Fruit fly (Drosophila melanogaster) whole organism, wandering third instar larva: Measurements from ENCODE around the gene CG7215.

Experiments
- Abd-B ChIP-seq: fragments of >200 bp; optimal IDR thresholded peaks from 2 replicates; lab custom pipeline; 2017; ENCODE audit warnings: missing biosample characterization, missing genetic modification characterization
- CG9705 ChIP-seq: fragments of 200-800 bp; sonication (Bioruptor generic); optimal IDR thresholded peaks from 2 replicates; lab custom pipeline; 2018; ENCODE audit warnings: missing biosample characterization, mild to moderate bottlenecking, missing genetic modification characterization
- CrebA ChIP-seq: fragments of 200-800 bp; sonication (Bioruptor generic); optimal IDR thresholded peaks from 2 replicates; lab custom pipeline; 2016; ENCODE audit warnings: missing biosample characterization, mild to moderate bottlenecking, missing genetic modification characterization, borderline replicate concordance
- Dif ChIP-seq: fragments of 200-275, 200-300 bp; sonication (Bioruptor generic); optimal IDR thresholded peaks from 2 replicates; lab custom pipeline; 2018; ENCODE audit warnings: missing biosample characterization, missing genetic modification characterization; ENCODE audit not compliant: partially characterized antibody
- GATAd ChIP-seq: sonication (Bioruptor generic); optimal IDR thresholded peaks from 2 replicates; lab custom pipeline; 2016; ENCODE audit warnings: missing biosample characterization, missing genetic modification characterization
- Hnf4 ChIP-seq: fragments of 200-800 bp; sonication (Bioruptor generic); optimal IDR thresholded peaks from 2 replicates; lab custom pipeline; 2016; ENCODE audit warnings: missing biosample characterization, mild to moderate bottlenecking, missing genetic modification characterization
- Hr78 ChIP-seq: fragments of >200 bp; optimal IDR thresholded peaks from 2 replicates; lab custom pipeline; 2017; ENCODE audit warnings: missing biosample characterization, missing genetic modification characterization
- Hr83 ChIP-seq: fragments of 200-300 bp; sonication (Bioruptor generic); optimal IDR thresholded peaks from 2 replicates; lab custom pipeline; 2016; ENCODE audit warnings: missing biosample characterization, mild to moderate bottlenecking, missing genetic modification characterization, moderate library complexity; ENCODE audit not compliant: poor library complexity, severe bottlenecking
- Mio ChIP-seq: sonication (Bioruptor generic); optimal IDR thresholded peaks from 2 replicates; lab custom pipeline; 2016; ENCODE audit warnings: missing biosample characterization, missing genetic modification characterization
- Myc ChIP-seq: fragments of >200 bp; optimal IDR thresholded peaks from 2 replicates; lab custom pipeline; 2017
- OdsH ChIP-seq: fragments of 200-800 bp; sonication (Bioruptor generic); optimal IDR thresholded peaks from 2 replicates; lab custom pipeline; 2016; ENCODE audit warnings: missing biosample characterization, mild to moderate bottlenecking, missing genetic modification characterization
- Rel ChIP-seq, 2 experiments: fragments of 200-800 bp; sonication (Bioruptor generic) in 1 of 2; optimal IDR thresholded peaks; 2 replicates in 1 of 2; 3 replicates in 1 of 2; lab custom pipeline; 2016 to 2019; ENCODE audit warnings: mild to moderate bottlenecking in 2 of 2, missing biosample characterization in 2 of 2, missing genetic modification characterization in 2 of 2, moderate library complexity in 1 of 2
- Sp1 ChIP-seq: fragments of 200-800 bp; sonication (Bioruptor generic); optimal IDR thresholded peaks from 3 replicates; lab custom pipeline; 2019; ENCODE audit warnings: missing biosample characterization, mild to moderate bottlenecking, missing genetic modification characterization, moderate library complexity
- Vsx2 ChIP-seq: fragments of 200-300, 225-300 bp; sonication (Bioruptor generic); optimal IDR thresholded peaks from 2 replicates; lab custom pipeline; 2018; ENCODE audit warnings: missing biosample characterization, missing genetic modification characterization; ENCODE audit not compliant: partially characterized antibody
- brk ChIP-seq: fragments of 200-800 bp; sonication (Bioruptor generic); optimal IDR thresholded peaks from 2 replicates; lab custom pipeline; 2016; ENCODE audit warnings: missing biosample characterization, mild to moderate bottlenecking, missing genetic modification characterization
- dl ChIP-seq, 2 experiments: fragments of 175-275, 200-275 bp in 1 of 2; fragments of 200-275 bp in 1 of 2; sonication (Bioruptor generic); optimal IDR thresholded peaks; lab custom pipeline; 2018; ENCODE audit warnings: mild to moderate bottlenecking in 2 of 2, missing biosample characterization in 2 of 2, missing genetic modification characterization in 2 of 2, moderate library complexity in 2 of 2; ENCODE audit not compliant: partially characterized antibody in 2 of 2, insufficient read depth in 1 of 2
- dmrt93B ChIP-seq: fragments of 200-800 bp; sonication (Bioruptor generic); optimal IDR thresholded peaks from 2 replicates; lab custom pipeline; 2018; ENCODE audit warnings: missing biosample characterization, mild to moderate bottlenecking, missing genetic modification characterization
- ey ChIP-seq: fragments of 200-800 bp; sonication (Bioruptor generic); optimal IDR thresholded peaks from 2 replicates; lab custom pipeline; 2016; ENCODE audit warnings: missing biosample characterization, missing genetic modification characterization
- fru ChIP-seq: fragments of 200-800 bp; sonication (Bioruptor generic); optimal IDR thresholded peaks from 3 replicates; lab custom pipeline; 2016; ENCODE audit warnings: missing biosample characterization, mild to moderate bottlenecking, missing genetic modification characterization
- h ChIP-seq: fragments of 200-800 bp; sonication (Bioruptor generic); optimal IDR thresholded peaks from 3 replicates; lab custom pipeline; 2016; ENCODE audit warnings: missing biosample characterization, mild to moderate bottlenecking, missing genetic modification characterization
- lola ChIP-seq: fragments of >200 bp; optimal IDR thresholded peaks from 2 replicates; lab custom pipeline; 2017; ENCODE audit warnings: missing biosample characterization, missing genetic modification characterization
- tai ChIP-seq: sonication (Bioruptor generic); optimal IDR thresholded peaks from 2 replicates; lab custom pipeline; 2016; ENCODE audit warnings: missing biosample characterization, missing genetic modification characterization
- usp ChIP-seq: fragments of >200 bp; optimal IDR thresholded peaks from 2 replicates; lab custom pipeline; 2017; ENCODE audit warnings: missing biosample characterization, missing genetic modification characterization

Gene CG7215

DNA sequence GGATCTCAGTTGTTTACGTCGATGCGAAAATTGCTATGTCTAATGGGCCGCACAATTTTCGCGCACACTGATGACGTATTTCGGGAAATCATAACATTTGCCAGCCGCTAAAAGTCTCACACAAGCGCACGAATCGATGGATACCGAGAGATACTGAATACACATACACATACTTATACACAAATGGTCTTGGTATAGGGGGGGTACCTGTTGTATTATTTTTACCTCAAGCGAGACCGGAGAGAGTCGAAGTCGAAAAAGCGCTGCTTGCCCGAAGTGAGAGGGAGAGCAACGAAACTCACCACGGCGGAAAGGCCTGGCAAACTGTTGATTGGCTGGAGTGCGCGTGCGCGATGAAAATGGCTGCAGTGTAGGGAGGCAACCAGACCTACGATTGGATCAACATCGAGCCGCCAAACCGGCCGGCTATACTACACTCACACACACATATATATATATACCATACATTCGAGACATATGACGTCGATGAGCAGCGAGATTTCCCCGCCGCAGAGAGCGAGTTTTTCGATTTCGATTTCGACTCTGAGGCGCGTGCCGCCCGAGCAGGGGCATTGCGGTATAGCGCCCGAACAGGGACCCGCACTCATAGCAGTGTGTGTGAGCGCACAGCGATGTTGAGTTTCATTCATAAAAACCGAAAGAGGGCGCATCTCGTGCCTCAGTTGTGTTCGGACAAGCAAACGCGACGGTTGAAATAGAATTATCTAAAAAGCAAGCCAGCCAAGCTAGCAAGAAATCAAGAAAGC lies 45.5 kb downstream of the CG7215 start:
- peak; percentile 3 for TF ChIP-seq brk (GFP tag; lab: Kevin White, UChicago)
- TF ChIP-seq Hnf4 (GFP tag; lab: Kevin White, UChicago) = no peak
- peak in 1 of 2 experiments; percentile 6 for TF ChIP-seq dl (GFP tag; optimal IDR thresholded peaks at IDR 0.05; lab: Kevin White, UChicago; ENCODE audit: insufficient read depth in 1 of 2, partially characterized antibody in 2 of 2)
- peak; percentile 50 for TF ChIP-seq Dif (GFP tag; lab: Kevin White, UChicago)
- peak; percentile 42 for TF ChIP-seq Myc (lab: Kevin White, UChicago)
- TF ChIP-seq Rel (GFP tag; optimal IDR thresholded peaks at IDR 0.05; lab: Kevin White, UChicago) = peak; percentile 13
- no peak for TF ChIP-seq Rel (tag; optimal IDR thresholded peaks at IDR 0.05; lab: Kevin White, UChicago)
- peak; percentile 1 for TF ChIP-seq Vsx2 (GFP tag; lab: Kevin White, UChicago)
- TF ChIP-seq h = peak; percentile 82
- no peak for TF ChIP-seq Hr78 (GFP tag; lab: Kevin White, UChicago)
- TF ChIP-seq CrebA (GFP tag; lab: Kevin White, UChicago) = peak; percentile 35
- TF ChIP-seq Abd-B (GFP tag; lab: Kevin White, UChicago) = no peak
- peak; percentile 10 for TF ChIP-seq Hr83
- TF ChIP-seq dmrt93B (GFP tag; lab: Kevin White, UChicago) = no peak

DNA sequence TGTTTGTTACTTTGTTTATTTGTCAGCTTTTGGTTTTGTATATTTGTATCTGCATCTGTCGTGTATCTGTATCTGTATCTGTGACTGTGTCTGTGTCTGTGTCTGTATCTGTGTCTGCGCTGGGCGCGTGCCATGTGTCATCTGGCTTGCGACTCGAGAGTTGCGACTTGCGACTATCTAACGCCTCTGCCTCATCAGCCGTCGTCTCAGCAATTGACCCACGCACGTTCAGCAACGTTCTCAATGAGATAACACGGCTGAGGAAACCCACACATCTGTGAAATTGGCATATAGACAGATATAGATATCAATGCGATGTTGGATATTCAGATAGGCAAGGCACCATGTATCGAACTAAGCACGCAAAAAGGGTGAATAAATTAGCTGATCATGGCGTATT lies 48.4 kb downstream of the CG7215 start:
- TF ChIP-seq ey (GFP tag; lab: Kevin White, UChicago) (no peak), CrebA (GFP tag; lab: Kevin White, UChicago) (no peak), fru (no peak), CG9705 (GFP tag; lab: Kevin White, UChicago) (no peak), Mio (no peak), usp (GFP tag; lab: Kevin White, UChicago) (no peak), OdsH (GFP tag; lab: Kevin White, UChicago) (no peak), Hr78 (GFP tag; lab: Kevin White, UChicago) (no peak)
- TF ChIP-seq, all 38 proteins: peak for 0

DNA sequence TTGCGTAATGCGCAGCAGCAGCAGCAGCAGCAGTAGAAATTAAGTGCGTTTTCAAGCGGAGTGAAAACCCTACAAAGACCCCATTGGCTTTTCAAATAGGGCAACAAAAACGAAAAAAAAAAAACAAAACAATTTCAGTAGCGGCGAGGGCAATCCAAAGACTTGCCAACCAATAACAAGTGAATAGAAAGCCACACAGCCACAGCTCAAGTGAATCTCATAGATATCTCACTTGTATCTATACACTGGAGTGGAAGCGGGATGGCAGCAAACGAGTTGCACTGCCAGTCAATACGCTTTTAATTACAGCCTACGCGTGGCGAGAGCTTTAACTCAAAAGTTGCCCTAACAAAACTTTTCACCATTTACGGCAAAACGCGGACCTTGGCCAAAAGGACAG lies 48.8 kb downstream of the CG7215 start:
- TF ChIP-seq dl (GFP tag; optimal IDR thresholded peaks at IDR 0.05; lab: Kevin White, UChicago; ENCODE audit: insufficient read depth in 1 of 2, partially characterized antibody in 2 of 2) = no peak
- TF ChIP-seq OdsH (GFP tag; lab: Kevin White, UChicago) = no peak
- TF ChIP-seq brk (GFP tag; lab: Kevin White, UChicago) = no peak
- TF ChIP-seq dmrt93B (GFP tag; lab: Kevin White, UChicago) = no peak
- no peak for TF ChIP-seq Dif (GFP tag; lab: Kevin White, UChicago)
- no peak for TF ChIP-seq Sp1
- no peak for TF ChIP-seq CrebA (GFP tag; lab: Kevin White, UChicago)
- TF ChIP-seq tai (GFP tag; lab: Kevin White, UChicago) = no peak

DNA sequence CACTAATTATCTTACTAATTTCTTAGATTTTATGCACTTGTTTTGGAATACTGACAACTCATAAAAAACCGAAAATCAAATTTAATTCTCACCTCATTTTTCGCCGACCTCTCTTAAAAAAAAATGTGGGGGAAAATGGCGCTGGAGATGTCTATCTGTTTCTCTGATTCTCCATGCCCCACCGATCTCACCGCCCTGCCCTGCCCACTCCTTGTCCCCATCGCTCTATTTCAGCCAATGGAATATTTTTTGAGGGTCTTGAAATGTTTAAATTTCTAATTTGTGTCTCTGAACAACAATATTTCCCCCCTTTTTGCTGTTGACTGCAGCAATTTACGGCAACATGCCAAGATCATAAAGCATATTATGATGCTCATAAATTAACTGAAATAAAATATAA lies 49.5 kb downstream of the CG7215 start:
- TF ChIP-seq GATAd (GFP tag; lab: Kevin White, UChicago) (no peak), dl (GFP tag; optimal IDR thresholded peaks at IDR 0.05; lab: Kevin White, UChicago; ENCODE audit: insufficient read depth in 1 of 2, partially characterized antibody in 2 of 2) (no peak), lola (GFP tag; lab: Kevin White, UChicago) (no peak)
